Fruit fly (Drosophila melanogaster) whole organism, embryonic: ENCODE data around the gene ppk13.
A peak's percentile ranks its signal among the peaks of the same experiment; 100 is the strongest.

Source experiments
- CG11093 ChIP-seq: fragments of 200-800 bp; sonication (Bioruptor generic); IDR thresholded peaks from 3 replicates; pipeline ENCODE4 v1.3.6; 2022; ENCODE audit warnings: missing biosample characterization, missing genetic modification characterization
- CG12659 ChIP-seq: fragments of 200-800 bp; sonication (Bioruptor generic); optimal IDR thresholded peaks from 3 replicates; lab custom pipeline; 2017; ENCODE audit warnings: mild to moderate bottlenecking, missing biosample characterization, missing genetic modification reagents, missing genetic modification characterization
- CG13123 ChIP-seq: fragments of 200-800 bp; sonication (Bioruptor generic); optimal IDR thresholded peaks from 2 replicates; lab custom pipeline; 2016; ENCODE audit warnings: missing biosample characterization, missing genetic modification characterization
- CG15269 ChIP-seq: fragments of 200-800 bp; sonication (Bioruptor generic); optimal IDR thresholded peaks from 2 replicates; lab custom pipeline; 2018; ENCODE audit warnings: missing biosample characterization, mild to moderate bottlenecking, missing genetic modification characterization, moderate library complexity
- CG15601 ChIP-seq: fragments of 200-800 bp; sonication (Bioruptor generic); optimal IDR thresholded peaks from 3 replicates; lab custom pipeline; 2019; ENCODE audit warnings: missing biosample characterization, mild to moderate bottlenecking, missing genetic modification characterization, moderate library complexity
- CG17385 ChIP-seq: fragments of 200-800 bp; sonication (Bioruptor generic); optimal IDR thresholded peaks from 3 replicates; lab custom pipeline; 2018; ENCODE audit warnings: missing biosample characterization, mild to moderate bottlenecking, missing genetic modification characterization
- CG17612 ChIP-seq: fragments of 200-800 bp; sonication (Bioruptor generic); IDR thresholded peaks from 2 replicates; pipeline ENCODE4 v1.3.6; 2022; ENCODE audit warnings: missing biosample characterization, missing genetic modification characterization
- CG17912 ChIP-seq: fragments of 200-800 bp; sonication (Bioruptor generic); optimal IDR thresholded peaks from 2 replicates; lab custom pipeline; 2018; ENCODE audit warnings: missing biosample characterization, mild to moderate bottlenecking, missing genetic modification characterization
- CG1832 ChIP-seq: fragments of 200-800 bp; sonication (Bioruptor generic); optimal IDR thresholded peaks from 2 replicates; lab custom pipeline; 2017; ENCODE audit warnings: missing biosample characterization, mild to moderate bottlenecking, missing genetic modification characterization, inconsistent platforms
- CG2120 ChIP-seq: fragments of 200-800 bp; sonication (Bioruptor generic); optimal IDR thresholded peaks from 3 replicates; lab custom pipeline; 2016; ENCODE audit warnings: missing biosample characterization, missing genetic modification characterization
- CG2875 ChIP-seq: fragments of 200-800 bp; sonication (Bioruptor generic); optimal IDR thresholded peaks from 2 replicates; lab custom pipeline; 2017; ENCODE audit warnings: missing biosample characterization, mild to moderate bottlenecking, missing genetic modification characterization, missing genetic modification reagents
- CG2889 ChIP-seq: fragments of 200-800 bp; sonication (Bioruptor generic); IDR thresholded peaks from 3 replicates; pipeline ENCODE4 v1.3.6; 2022; ENCODE audit warnings: missing biosample characterization, missing genetic modification characterization
- CG30431 ChIP-seq: fragments of 200-800 bp; sonication (Bioruptor generic); optimal IDR thresholded peaks from 2 replicates; lab custom pipeline; 2017; ENCODE audit warnings: missing biosample characterization, missing genetic modification characterization
- CG31388 ChIP-seq: fragments of 200-800 bp; sonication (Bioruptor generic); optimal IDR thresholded peaks from 2 replicates; lab custom pipeline; 2016; ENCODE audit warnings: missing biosample characterization, missing genetic modification characterization
- CG33213 ChIP-seq: fragments of 200-800 bp; sonication (Bioruptor generic); optimal IDR thresholded peaks from 3 replicates; lab custom pipeline; 2016; ENCODE audit warnings: missing biosample characterization, missing genetic modification characterization
- CG34422 ChIP-seq: fragments of 200-800 bp; sonication (Bioruptor generic); IDR thresholded peaks from 3 replicates; pipeline ENCODE4 v1.3.6; 2022; ENCODE audit warnings: missing biosample characterization, missing genetic modification characterization
- CG3726 ChIP-seq: fragments of 200-800 bp; sonication (Bioruptor generic); IDR thresholded peaks from 3 replicates; pipeline ENCODE4, ENCODE4 v1.3.6; 2022; ENCODE audit warnings: missing biosample characterization, missing genetic modification characterization
- CG4404 ChIP-seq: fragments of 200-800 bp; sonication (Bioruptor generic); IDR thresholded peaks from 2 replicates; pipeline ENCODE4 v1.3.6; 2022; ENCODE audit warnings: missing biosample characterization, missing genetic modification characterization
- CG6689 ChIP-seq: fragments of 200-800 bp; sonication (Bioruptor generic); IDR thresholded peaks from 2 replicates; pipeline ENCODE4 v1.3.6; 2022; ENCODE audit warnings: missing biosample characterization, missing genetic modification characterization
- CG8359 ChIP-seq: fragments of 200-800 bp; sonication (Bioruptor generic); optimal IDR thresholded peaks from 2 replicates; lab custom pipeline; 2017; ENCODE audit warnings: missing biosample characterization, mild to moderate bottlenecking, missing genetic modification characterization, borderline replicate concordance
- CG8765 ChIP-seq: fragments of 200-800 bp; sonication (Bioruptor generic); IDR thresholded peaks from 2 replicates; pipeline ENCODE4 v1.3.6; 2022; ENCODE audit warnings: missing biosample characterization, missing genetic modification characterization
- Dad ChIP-seq: fragments of 200-800 bp; sonication (Bioruptor generic); optimal IDR thresholded peaks from 3 replicates; lab custom pipeline; 2016; ENCODE audit warnings: missing biosample characterization, missing genetic modification characterization
- Doc3 ChIP-seq: fragments of 200-800 bp; sonication (Bioruptor generic); IDR thresholded peaks from 3 replicates; pipeline ENCODE4 v1.3.6; 2022; ENCODE audit warnings: missing biosample characterization, missing genetic modification characterization; ENCODE audit not compliant: partially characterized antibody
- Drgx ChIP-seq: fragments of 200-800 bp; sonication (Bioruptor generic); IDR thresholded peaks from 2 replicates; pipeline ENCODE4 v1.3.6; 2022; ENCODE audit warnings: missing biosample characterization, missing genetic modification characterization
- H2.0 ChIP-seq: fragments of 200-800 bp; sonication (Bioruptor generic); IDR thresholded peaks from 2 replicates; pipeline ENCODE4 v1.3.6; 2022; ENCODE audit warnings: missing biosample characterization, missing genetic modification characterization
- Lpt ChIP-seq: fragments of >200 bp; optimal IDR thresholded peaks from 2 replicates; lab custom pipeline; 2018; ENCODE audit warnings: missing biosample characterization, missing genetic modification characterization
- Med ChIP-seq: fragments of 200-800 bp; sonication (Bioruptor generic); peaks from one replicate; lab custom pipeline; 2016; ENCODE audit warnings: missing biosample characterization, missing genetic modification characterization, mild to moderate bottlenecking, inconsistent platforms, moderate library complexity
- Meics ChIP-seq: fragments of 200-800 bp; sonication (Bioruptor generic); optimal IDR thresholded peaks from 2 replicates; lab custom pipeline; 2017; ENCODE audit warnings: missing biosample characterization, mild to moderate bottlenecking, missing genetic modification characterization
- Oli ChIP-seq: fragments of 200-800 bp; sonication (Bioruptor generic); optimal IDR thresholded peaks from 2 replicates; lab custom pipeline; 2018; ENCODE audit warnings: missing biosample characterization, mild to moderate bottlenecking, missing genetic modification characterization, moderate library complexity
- Pdp1 ChIP-seq, 2 experiments: fragments of 200-800 bp; sonication (Bioruptor generic); optimal IDR thresholded peaks; 3 replicates each; lab custom pipeline; 2016; ENCODE audit warnings: missing biosample characterization in 2 of 2, missing genetic modification characterization in 2 of 2, mild to moderate bottlenecking in 1 of 2, moderate library complexity in 1 of 2
- Ravus ChIP-seq: fragments of 200-800 bp; sonication (Bioruptor generic); IDR thresholded peaks from 2 replicates; pipeline ENCODE4 v1.3.6; 2022; ENCODE audit warnings: missing biosample characterization, missing genetic modification characterization
- Sry-δ ChIP-seq: fragments of 200-800 bp; sonication (Bioruptor generic); optimal IDR thresholded peaks from 2 replicates; lab custom pipeline; 2016; ENCODE audit warnings: missing biosample characterization, missing genetic modification characterization
- Xrp1 ChIP-seq: fragments of 200-800 bp; sonication (Bioruptor generic); IDR thresholded peaks from 2 replicates; pipeline ENCODE4 v1.3.6; 2022; ENCODE audit warnings: missing biosample characterization, missing genetic modification characterization
- abd-A ChIP-seq: fragments of 200-800 bp; sonication (Bioruptor generic); optimal IDR thresholded peaks from 3 replicates; lab custom pipeline; 2019; ENCODE audit warnings: missing biosample characterization, mild to moderate bottlenecking, missing genetic modification characterization, moderate library complexity
- ash1 ChIP-seq: fragments of 200-800 bp; sonication (Bioruptor generic); optimal IDR thresholded peaks from 2 replicates; lab custom pipeline; 2018; ENCODE audit warnings: missing biosample characterization, mild to moderate bottlenecking, missing genetic modification characterization
- btn ChIP-seq: fragments of 200-800 bp; sonication (Bioruptor generic); optimal IDR thresholded peaks from 2 replicates; lab custom pipeline; 2016; ENCODE audit warnings: missing biosample characterization, missing genetic modification characterization
- crol ChIP-seq: fragments of 200-800 bp; sonication (Bioruptor generic); IDR thresholded peaks from 2 replicates; pipeline ENCODE4 v1.3.6; 2022; ENCODE audit warnings: missing biosample characterization, missing genetic modification characterization
- eve ChIP-seq, 2 experiments: fragments of >200 bp; optimal IDR thresholded peaks; 2 replicates each; lab custom pipeline; 2017; ENCODE audit warnings: missing biosample characterization in 2 of 2, missing genetic modification characterization in 2 of 2
- grau ChIP-seq: fragments of 200-800 bp; optimal IDR thresholded peaks from 3 replicates; lab custom pipeline; 2019; ENCODE audit warnings: missing biosample characterization, mild to moderate bottlenecking, missing genetic modification characterization, moderate library complexity
- hbn ChIP-seq: fragments of 200-800 bp; sonication (Bioruptor generic); IDR thresholded peaks from 2 replicates; pipeline ENCODE4 v1.3.6; 2022; ENCODE audit warnings: missing biosample characterization, missing genetic modification characterization; ENCODE audit not compliant: partially characterized antibody
- hkb ChIP-seq, 2 experiments: fragments of 200-800 bp in 1 of 2; fragments of >200 bp in 1 of 2; sonication (Bioruptor generic) in 1 of 2; IDR thresholded peaks in 1 of 2; optimal IDR thresholded peaks in 1 of 2; 2 replicates each; pipeline versions ENCODE4 v1.3.6 to Lab custom; 2017 to 2022; ENCODE audit warnings: missing biosample characterization in 1 of 2, missing genetic modification characterization in 1 of 2
- kah ChIP-seq: fragments of 200-800 bp; sonication (Bioruptor generic); optimal IDR thresholded peaks from 2 replicates; lab custom pipeline; 2018; ENCODE audit warnings: missing biosample characterization, mild to moderate bottlenecking, missing genetic modification characterization
- ken ChIP-seq: fragments of 200-800 bp; sonication (Bioruptor generic); IDR thresholded peaks from 3 replicates; pipeline ENCODE4 v1.3.6; 2022; ENCODE audit warnings: missing biosample characterization, missing genetic modification characterization
- nerfin-2 ChIP-seq: fragments of 200-800 bp; sonication (Bioruptor generic); IDR thresholded peaks from 2 replicates; pipeline ENCODE4 v1.3.6; 2022; ENCODE audit warnings: missing biosample characterization, missing genetic modification characterization; ENCODE audit not compliant: partially characterized antibody
- nmo ChIP-seq: fragments of 200-800 bp; sonication (Bioruptor generic); optimal IDR thresholded peaks from 2 replicates; lab custom pipeline; 2018; ENCODE audit warnings: missing biosample characterization, mild to moderate bottlenecking, missing genetic modification characterization, moderate library complexity
- nom ChIP-seq: fragments of 200-800 bp; sonication (Bioruptor generic); optimal IDR thresholded peaks from 2 replicates; lab custom pipeline; 2017; ENCODE audit warnings: missing biosample characterization, missing genetic modification characterization, mild to moderate bottlenecking, moderate library complexity, missing genetic modification reagents
- odd ChIP-seq: fragments of 200-800 bp; sonication (Bioruptor generic); optimal IDR thresholded peaks from 2 replicates; lab custom pipeline; 2017; ENCODE audit warnings: missing biosample characterization, mild to moderate bottlenecking, missing genetic modification characterization
- sob ChIP-seq: fragments of 200-800 bp; sonication (Bioruptor generic); IDR thresholded peaks from 2 replicates; pipeline ENCODE4 v1.3.6; 2022; ENCODE audit warnings: missing biosample characterization, missing genetic modification characterization
- ttk ChIP-seq: fragments of 200-800 bp; sonication (Bioruptor generic); IDR thresholded peaks from 2 replicates; pipeline ENCODE4 v2.1.2; 2022; ENCODE audit warnings: missing biosample characterization, missing genetic modification characterization
- tx ChIP-seq: fragments of 200-800 bp; sonication (Bioruptor generic); optimal IDR thresholded peaks from 2 replicates; lab custom pipeline; 2016; ENCODE audit warnings: missing biosample characterization, missing genetic modification characterization

Gene ppk13

dm6 chr2L:21108759-21109282 is 20.3 kb upstream of the ppk13 start (continued):
- peak; percentile 49 for TF ChIP-seq CG33213 (GFP tag; lab: Kevin White, UChicago)
- TF ChIP-seq Dad = peak; percentile 62
- no peak for TF ChIP-seq ash1
- no peak for TF ChIP-seq ken (GFP tag; lab: Robert Waterston, UW)
- no peak for TF ChIP-seq hbn
- no peak for TF ChIP-seq Doc3 (GFP tag; lab: Robert Waterston, UW)
- peak; percentile 57 for TF ChIP-seq CG2875
- peak; percentile 66 for TF ChIP-seq CG30431
- TF ChIP-seq kah (GFP tag; lab: Kevin White, UChicago) = no peak
- no peak; the same call in 1 of the 2 replicates for TF ChIP-seq CG4404
- TF ChIP-seq nmo = peak; percentile 85
- peak; percentile 65 for TF ChIP-seq CG15269 (tag; lab: Kevin White, UChicago)
- no peak for TF ChIP-seq abd-A
- 0 out of 2 replicates have a peak, but pooled peaks have one; percentile 45 for TF ChIP-seq sob (GFP tag; lab: Robert Waterston, UW)
- TF ChIP-seq CG17612 = no peak
- peak; percentile 48; the same call in 1 of the 2 replicates for TF ChIP-seq ttk
- no peak for TF ChIP-seq Drgx (GFP tag; lab: Robert Waterston, UW)
- TF ChIP-seq Med = peak; percentile 74
- peak; percentile 57 for TF ChIP-seq CG17385 (GFP tag; lab: Kevin White, UChicago)
- no peak for TF ChIP-seq CG17912 (GFP tag; lab: Kevin White, UChicago)
- TF ChIP-seq CG34422 = 0 out of 3 replicates have a peak, but pooled peaks have one; percentile 13
- TF ChIP-seq Pdp1 (GFP tag; optimal IDR thresholded peaks at IDR 0.05; lab: Kevin White, UChicago) = peak; percentile 31 to 40
- TF ChIP-seq hkb (optimal IDR thresholded peaks at IDR 0.05; lab: Kevin White, UChicago) = no peak
- TF ChIP-seq hkb (GFP tag; IDR thresholded peaks at IDR 0.05; lab: Robert Waterston, UW) = peak; percentile 69
- TF ChIP-seq CG2120 (GFP tag; lab: Kevin White, UChicago) = peak; percentile 26
- peak; percentile 10 for TF ChIP-seq Sry-δ
- peak; percentile 51 for TF ChIP-seq CG12659 (GFP tag; lab: Kevin White, UChicago)
- TF ChIP-seq tx (GFP tag; lab: Kevin White, UChicago) = peak; percentile 11
- peak; percentile 33 for TF ChIP-seq btn
- TF ChIP-seq CG31388 (GFP tag; lab: Kevin White, UChicago) = no peak
- peak; percentile 22 for TF ChIP-seq Meics (GFP tag; lab: Kevin White, UChicago)
- TF ChIP-seq nom (GFP tag; lab: Kevin White, UChicago) = no peak
- peak; percentile 72 for TF ChIP-seq Oli
- peak; percentile 54; the same call in 1 of the 2 replicates for TF ChIP-seq CG6689 (GFP tag; lab: Robert Waterston, UW)
- no peak for TF ChIP-seq CG1832
- TF ChIP-seq CG11093 (GFP tag; lab: Robert Waterston, UW) = no peak
- no peak for TF ChIP-seq Lpt (GFP tag; lab: Kevin White, UChicago)
- TF ChIP-seq crol (GFP tag; lab: Robert Waterston, UW) = no peak
- no peak for TF ChIP-seq CG8765 (GFP tag; lab: Robert Waterston, UW)
- TF ChIP-seq CG15601 (tag; lab: Kevin White, UChicago) = peak; percentile 56
- TF ChIP-seq CG8359 (GFP tag; lab: Kevin White, UChicago) = no peak
- TF ChIP-seq CG13123 = peak; percentile 3
- no peak for TF ChIP-seq CG3726 (GFP tag; lab: Robert Waterston, UW)
- no peak for TF ChIP-seq CG2889 (GFP tag; lab: Robert Waterston, UW)
- peak; percentile 59 for TF ChIP-seq H2.0 (GFP tag; lab: Robert Waterston, UW)
- TF ChIP-seq Ravus (GFP tag; lab: Robert Waterston, UW) = no peak
- peak; percentile 62 for TF ChIP-seq Xrp1
- no peak for TF ChIP-seq nerfin-2 (GFP tag; lab: Robert Waterston, UW)
- TF ChIP-seq odd (GFP tag; lab: Kevin White, UChicago) = peak; percentile 28
- peak in 1 of 2 experiments; percentile 44 for TF ChIP-seq eve (GFP tag; optimal IDR thresholded peaks at IDR 0.05; lab: Kevin White, UChicago)
- TF ChIP-seq grau (tag; lab: Kevin White, UChicago) = peak; percentile 58
